Fruit fly (Drosophila melanogaster): ENCODE results near the gene CG11878.

CG11878 gene

dm6 chr3R:25258628-25259240, 14.9 kb upstream of the CG11878 start, which contains the start of gene CG11857:
TSS of gene CG11857 (plus strand) at chr3R:25258898.
- TF ChIP-seq CG17801 (GFP tag; optimal IDR thresholded peaks at IDR 0.05; ENCODE audit: partially characterized antibody) = peak; percentile 97

dm6 chr3R:25260670-25261069, 13.0 kb upstream of the CG11878 start:
- no peak for TF ChIP-seq CG17801 (GFP tag; optimal IDR thresholded peaks at IDR 0.05; ENCODE audit: partially characterized antibody)

dm6 chr3R:25262322-25262761, 11.3 kb upstream of the CG11878 start, which contains the start of the genes Kdsr and CG11858:
TSS of gene Kdsr (minus strand) at chr3R:25262498.
TSS of gene CG11858 (plus strand) at chr3R:25262741.
- peak; percentile 83 for TF ChIP-seq CG17801 (GFP tag; optimal IDR thresholded peaks at IDR 0.05; ENCODE audit: partially characterized antibody)

- peak; percentile 65 for TF ChIP-seq CG17801 (GFP tag; optimal IDR thresholded peaks at IDR 0.05; ENCODE audit: partially characterized antibody)
Observed at dm6 chr3R:25265589-25266201, 7.9 kb upstream of the CG11878 start, which contains the start of the genes GlnRS and RIOK2. TSS of gene GlnRS (minus strand) at chr3R:25265721. TSS of gene RIOK2 (plus strand) at chr3R:25265844.

DNA sequence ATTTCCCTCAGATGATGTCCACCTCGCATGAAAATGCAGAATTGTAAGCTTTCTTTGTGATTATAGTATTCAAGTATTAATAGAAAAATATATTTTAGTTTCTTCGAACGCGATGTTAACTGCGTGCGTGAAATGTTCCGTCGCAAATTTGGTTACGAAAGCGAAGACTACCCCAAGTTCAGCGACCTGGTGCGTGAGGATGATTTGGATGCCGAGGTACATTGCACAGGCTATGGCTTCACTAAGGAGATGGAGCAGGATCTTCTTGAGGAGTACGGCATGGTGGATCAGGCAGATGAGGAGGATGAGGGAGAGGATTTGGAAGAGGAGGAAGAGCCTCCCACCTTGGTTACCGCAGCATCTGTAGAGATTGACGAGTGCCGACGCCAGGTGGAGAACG, 6.9 kb upstream of the CG11878 start:
- TF ChIP-seq CG17801 (GFP tag; optimal IDR thresholded peaks at IDR 0.05; ENCODE audit: partially characterized antibody) = no peak

- no peak for TF ChIP-seq CG17801 (GFP tag; optimal IDR thresholded peaks at IDR 0.05; ENCODE audit: partially characterized antibody)
Observed at dm6 chr3R:25269909-25270308, 3.7 kb upstream of the CG11878 start, which contains the start of the genes CG11889 and CG11891. TSS of gene CG11889 (plus strand) at chr3R:25270209. TSS of gene CG11891 (plus strand) at chr3R:25270209.

- TF ChIP-seq CG17801 (GFP tag; optimal IDR thresholded peaks at IDR 0.05; ENCODE audit: partially characterized antibody) = peak; percentile 77
Observed at dm6 chr3R:25275276-25275675, 1.6 kb downstream of the CG11878 start.

dm6 chr3R:25277112-25277511, 3.5 kb downstream of the CG11878 start, which contains the start of gene CG10513:
TSS of gene CG10513 (minus strand) at chr3R:25277212.
- TF ChIP-seq CG17801 (GFP tag; optimal IDR thresholded peaks at IDR 0.05; ENCODE audit: partially characterized antibody) = no peak

DNA sequence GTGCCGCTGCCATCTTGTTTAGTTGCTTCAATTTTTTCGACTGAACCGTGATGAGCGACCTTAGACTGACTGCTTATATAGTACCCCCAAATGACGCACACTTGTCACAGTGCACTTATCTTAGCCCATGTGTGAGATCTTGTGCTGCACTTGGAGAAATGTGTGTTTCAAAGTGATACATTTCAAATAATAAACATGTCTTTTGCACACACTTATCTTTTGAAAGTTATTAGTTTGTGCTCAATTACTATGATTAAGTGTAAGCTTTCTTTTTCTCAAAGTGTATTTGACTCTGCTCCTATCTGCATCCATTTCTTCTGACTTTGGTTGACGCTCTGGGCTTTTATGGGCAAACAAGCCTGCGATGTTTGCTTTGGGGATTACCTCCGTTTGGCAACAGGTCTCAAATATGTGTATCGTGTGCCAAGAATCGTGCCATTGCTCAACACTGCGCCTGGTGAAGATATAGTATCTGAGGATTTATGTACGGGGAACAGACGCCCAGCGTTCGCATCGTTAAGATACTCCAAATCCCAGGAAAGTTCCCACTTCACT, 6.2 kb downstream of the CG11878 start, which contains the start of gene CG10514:
TSS of gene CG10514 (minus strand) at position 51 of the 555 bp plus-strand sequence.
- TF ChIP-seq CG17801 (GFP tag; optimal IDR thresholded peaks at IDR 0.05; ENCODE audit: partially characterized antibody) = no peak

DNA sequence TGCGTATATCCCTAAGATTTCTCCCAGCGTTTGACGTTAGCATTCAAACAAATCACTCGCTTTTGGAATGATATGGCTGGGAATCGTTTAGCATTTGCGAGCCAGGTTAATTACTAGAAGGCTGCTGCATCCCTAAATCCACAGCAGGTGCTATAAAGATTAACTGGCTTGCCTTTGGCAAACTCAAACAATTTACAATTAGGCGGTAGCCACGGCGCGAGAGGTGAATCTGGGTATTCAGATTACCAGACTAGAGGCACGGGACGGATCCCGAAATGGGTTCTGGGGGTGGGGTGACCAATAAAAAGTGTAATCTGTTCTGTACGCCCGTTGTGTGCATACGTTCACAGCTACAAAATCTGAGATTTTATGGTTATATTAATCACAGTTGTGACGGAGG, 7.5 kb downstream of the CG11878 start, which contains the start of gene CG11892:
TSS of gene CG11892 (plus strand) at position 384 of the 400 bp plus-strand sequence.
- peak; percentile 29 for TF ChIP-seq CG17801 (GFP tag; optimal IDR thresholded peaks at IDR 0.05; ENCODE audit: partially characterized antibody)

DNA sequence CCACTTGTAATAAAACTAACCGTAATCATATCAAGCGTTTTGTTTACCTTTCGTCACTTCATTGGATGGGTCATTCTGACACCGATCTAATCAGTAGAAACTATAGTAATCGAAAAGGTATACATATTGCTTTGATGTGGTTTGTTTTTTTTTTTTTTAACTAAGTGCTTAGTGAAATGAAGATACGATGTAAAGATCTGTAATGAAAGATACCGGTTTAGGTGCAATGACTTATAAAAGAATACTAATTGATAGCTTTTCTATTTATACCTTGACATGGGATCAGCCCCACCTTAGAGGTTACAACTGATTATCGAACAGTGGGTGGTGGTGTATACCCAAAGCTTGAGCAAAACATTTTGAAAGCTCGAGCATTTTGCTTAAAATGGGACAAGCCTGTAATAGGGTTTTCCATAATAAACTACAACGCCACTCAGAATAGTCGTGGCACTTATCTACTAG, 9.6 kb downstream of the CG11878 start, which contains the start of gene CG31300:
TSS of gene CG31300 (plus strand) at position 412 of the 462 bp plus-strand sequence.
- TF ChIP-seq CG17801 (GFP tag; optimal IDR thresholded peaks at IDR 0.05; ENCODE audit: partially characterized antibody) = no peak

DNA sequence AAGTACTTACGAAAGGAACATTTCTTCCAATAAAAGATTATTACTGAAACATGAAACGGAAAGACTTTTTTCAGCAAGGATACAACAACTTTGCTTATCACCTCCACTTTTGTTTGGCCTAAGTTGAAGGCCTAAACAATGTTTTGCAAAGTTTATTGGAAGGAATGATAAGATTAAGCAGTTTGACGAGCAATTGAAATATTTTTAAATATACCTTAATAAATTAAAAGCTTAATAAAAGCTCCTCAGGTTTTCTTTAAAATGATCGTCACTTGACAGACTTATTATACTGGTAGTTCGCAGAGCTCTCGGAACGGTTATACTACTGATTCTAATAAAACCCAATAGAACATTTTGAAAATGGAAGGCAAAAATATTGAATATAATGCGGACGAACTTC, 11.5 kb downstream of the CG11878 start, which contains the start of gene CG31104:
TSS of gene CG31104 (plus strand) at position 301 of the 400 bp plus-strand sequence.
- TF ChIP-seq CG17801 (GFP tag; optimal IDR thresholded peaks at IDR 0.05; ENCODE audit: partially characterized antibody) = no peak

- TF ChIP-seq CG17801 (GFP tag; optimal IDR thresholded peaks at IDR 0.05; ENCODE audit: partially characterized antibody) = peak; percentile 40
Observed at dm6 chr3R:25287128-25287527, 13.5 kb downstream of the CG11878 start, which contains the start of gene CG13658. TSS of gene CG13658 (plus strand) at chr3R:25287474.

- no peak for TF ChIP-seq CG17801 (GFP tag; optimal IDR thresholded peaks at IDR 0.05; ENCODE audit: partially characterized antibody)
Observed at dm6 chr3R:25289589-25289988, 16.0 kb downstream of the CG11878 start, which contains the start of gene CG11893. TSS of gene CG11893 (plus strand) at chr3R:25289889.

DNA sequence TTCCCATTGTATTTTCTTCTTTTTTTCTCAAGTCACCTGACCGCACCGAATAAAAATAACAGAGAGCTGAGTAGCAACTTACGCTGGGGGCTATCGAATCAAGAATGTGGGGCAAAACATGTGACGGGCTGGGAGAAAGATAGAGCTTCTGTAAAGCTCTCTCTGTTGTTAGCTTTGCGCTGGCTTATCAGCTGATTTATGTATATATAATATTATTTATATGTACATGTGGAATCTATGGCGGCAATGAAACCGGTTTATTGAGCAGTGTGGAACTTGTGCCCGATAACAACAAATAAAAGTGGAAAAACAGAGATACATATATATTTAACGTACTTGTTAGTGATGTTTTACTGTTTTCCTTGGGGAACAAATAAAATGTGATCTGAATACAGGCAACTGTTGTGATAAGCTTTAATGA, 19.2 kb downstream of the CG11878 start, which contains the start of gene CG31098:
TSS of gene CG31098 (minus strand) at position 114 of the 421 bp plus-strand sequence.
- peak; percentile 90 for TF ChIP-seq CG17801 (GFP tag; optimal IDR thresholded peaks at IDR 0.05; ENCODE audit: partially characterized antibody)
